Fruit fly (Drosophila melanogaster) whole organism, embryonic: ENCODE data around the gene APC4.

Experiments used
- Bgb ChIP-seq: fragments of 200-800 bp; sonication (Bioruptor generic); IDR thresholded peaks from 2 replicates; pipeline ENCODE4 v1.3.6; 2022; ENCODE audit warnings: missing biosample characterization, missing genetic modification characterization; ENCODE audit not compliant: partially characterized antibody
- CG10267 ChIP-seq: fragments of 200-800 bp; sonication (Bioruptor generic); optimal IDR thresholded peaks from 2 replicates; lab custom pipeline; 2018; ENCODE audit warnings: missing biosample characterization, mild to moderate bottlenecking, missing genetic modification characterization, moderate library complexity
- CG12769 ChIP-seq: fragments of 200-800 bp; sonication (Bioruptor generic); optimal IDR thresholded peaks from 2 replicates; lab custom pipeline; 2019; ENCODE audit warnings: missing biosample characterization, mild to moderate bottlenecking, missing genetic modification characterization, moderate library complexity
- CG15011 ChIP-seq: fragments of 200-800 bp; sonication (Bioruptor generic); optimal IDR thresholded peaks from 3 replicates; lab custom pipeline; 2018; ENCODE audit warnings: missing biosample characterization, mild to moderate bottlenecking, missing genetic modification characterization
- CG15479 ChIP-seq: fragments of 200-800 bp; sonication (Bioruptor generic); optimal IDR thresholded peaks from 3 replicates; lab custom pipeline; 2019; ENCODE audit warnings: missing biosample characterization, mild to moderate bottlenecking, missing genetic modification characterization, moderate library complexity
- CG17912 ChIP-seq: fragments of 200-800 bp; sonication (Bioruptor generic); optimal IDR thresholded peaks from 2 replicates; lab custom pipeline; 2018; ENCODE audit warnings: missing biosample characterization, mild to moderate bottlenecking, missing genetic modification characterization
- CG18011 ChIP-seq: fragments of 200-800 bp; sonication (Bioruptor generic); optimal IDR thresholded peaks from 2 replicates; lab custom pipeline; 2017; ENCODE audit warnings: missing biosample characterization, missing genetic modification characterization, mild to moderate bottlenecking, moderate library complexity, missing genotype
- CG18476 ChIP-seq: fragments of 200-800 bp; sonication (Bioruptor generic); optimal IDR thresholded peaks from 2 replicates; lab custom pipeline; 2016; ENCODE audit warnings: missing biosample characterization, mild to moderate bottlenecking, missing genetic modification characterization
- CG30431 ChIP-seq: fragments of 200-800 bp; sonication (Bioruptor generic); optimal IDR thresholded peaks from 2 replicates; lab custom pipeline; 2017; ENCODE audit warnings: missing biosample characterization, missing genetic modification characterization
- CG33557 ChIP-seq: fragments of 200-800 bp; sonication (Bioruptor generic); optimal IDR thresholded peaks from 2 replicates; lab custom pipeline; 2019; ENCODE audit warnings: missing biosample characterization, mild to moderate bottlenecking, missing genetic modification characterization, moderate library complexity
- CG34224 ChIP-seq: fragments of 200-800 bp; sonication (Bioruptor generic); IDR thresholded peaks from 3 replicates; pipeline ENCODE4 v1.3.6; 2022; ENCODE audit warnings: missing biosample characterization, missing genetic modification characterization; ENCODE audit not compliant: partially characterized antibody
- CG5953 ChIP-seq: fragments of 200-800 bp; sonication (Bioruptor generic); IDR thresholded peaks from 2 replicates; pipeline ENCODE4 v1.3.6; 2022; ENCODE audit warnings: missing biosample characterization, missing genetic modification characterization
- CG9609 ChIP-seq: fragments of 200-800 bp; sonication (Bioruptor generic); optimal IDR thresholded peaks from 3 replicates; lab custom pipeline; 2016; ENCODE audit warnings: missing biosample characterization, missing genetic modification characterization
- Doc3 ChIP-seq: fragments of 200-800 bp; sonication (Bioruptor generic); IDR thresholded peaks from 3 replicates; pipeline ENCODE4 v1.3.6; 2022; ENCODE audit warnings: missing biosample characterization, missing genetic modification characterization; ENCODE audit not compliant: partially characterized antibody
- Dp ChIP-seq: fragments of 200-800 bp; sonication (Bioruptor generic); optimal IDR thresholded peaks from 2 replicates; lab custom pipeline; 2018; ENCODE audit warnings: missing biosample characterization, mild to moderate bottlenecking, missing genetic modification characterization, moderate library complexity
- Fer3 ChIP-seq: fragments of 200-800 bp; sonication (Bioruptor generic); optimal IDR thresholded peaks from 2 replicates; lab custom pipeline; 2018; ENCODE audit warnings: missing biosample characterization, mild to moderate bottlenecking, missing genetic modification characterization, moderate library complexity
- HLHmδ ChIP-seq: fragments of 200-800 bp; sonication (Bioruptor generic); optimal IDR thresholded peaks from 2 replicates; lab custom pipeline; 2018; ENCODE audit warnings: missing biosample characterization, mild to moderate bottlenecking, missing genetic modification characterization, moderate library complexity
- HmgZ ChIP-seq: fragments of 200-800 bp; sonication (Bioruptor generic); optimal IDR thresholded peaks from 2 replicates; lab custom pipeline; 2018; ENCODE audit warnings: missing biosample characterization, mild to moderate bottlenecking, missing genetic modification characterization
- Lhr ChIP-seq: fragments of 200-800 bp; sonication (Bioruptor generic); optimal IDR thresholded peaks from 3 replicates; lab custom pipeline; 2017; ENCODE audit warnings: mild to moderate bottlenecking, missing biosample characterization, missing genetic modification reagents, missing genetic modification characterization
- Myb ChIP-seq: fragments of 200-800 bp; sonication (Bioruptor generic); optimal IDR thresholded peaks from 2 replicates; lab custom pipeline; 2016; ENCODE audit warnings: missing biosample characterization, missing genetic modification characterization
- NK7.1 ChIP-seq: fragments of 200-800 bp; sonication (Bioruptor generic); optimal IDR thresholded peaks from 3 replicates; lab custom pipeline; 2016; ENCODE audit warnings: missing biosample characterization, missing genetic modification characterization
- Oaz ChIP-seq: fragments of 200-800 bp; sonication (Bioruptor generic); IDR thresholded peaks from 2 replicates; pipeline ENCODE4 v1.3.6; 2022; ENCODE audit warnings: missing biosample characterization, missing genetic modification characterization
- ato ChIP-seq: fragments of 200-800 bp; sonication (Bioruptor generic); IDR thresholded peaks from 2 replicates; pipeline ENCODE4 v1.3.6; 2022; ENCODE audit warnings: missing biosample characterization, missing genetic modification characterization; ENCODE audit not compliant: partially characterized antibody
- btn ChIP-seq: fragments of 200-800 bp; sonication (Bioruptor generic); optimal IDR thresholded peaks from 2 replicates; lab custom pipeline; 2016; ENCODE audit warnings: missing biosample characterization, missing genetic modification characterization
- chn ChIP-seq: fragments of 200-800 bp; sonication (Bioruptor generic); optimal IDR thresholded peaks from 2 replicates; lab custom pipeline; 2016; ENCODE audit warnings: missing biosample characterization, missing genetic modification characterization
- crp ChIP-seq, 2 experiments: fragments of 200-800 bp; sonication (Bioruptor generic); optimal IDR thresholded peaks; 2 replicates in 1 of 2; 3 replicates in 1 of 2; lab custom pipeline; 2017; ENCODE audit warnings: missing biosample characterization in 2 of 2, missing genetic modification characterization in 2 of 2, mild to moderate bottlenecking in 1 of 2, moderate library complexity in 1 of 2
- dan ChIP-seq: fragments of 200-800 bp; sonication (Bioruptor generic); IDR thresholded peaks from 2 replicates; pipeline ENCODE4 v1.3.6; 2022; ENCODE audit warnings: missing biosample characterization, missing genetic modification characterization
- dpn ChIP-seq, 2 experiments: fragments of 200-800 bp; sonication (Bioruptor generic); optimal IDR thresholded peaks; 3 replicates each; lab custom pipeline; 2016; ENCODE audit warnings: missing biosample characterization in 2 of 2, missing genetic modification characterization in 2 of 2
- eyg ChIP-seq: fragments of 200-800 bp; sonication (Bioruptor generic); optimal IDR thresholded peaks from 3 replicates; lab custom pipeline; 2016; ENCODE audit warnings: missing biosample characterization, missing genetic modification characterization
- fd102C ChIP-seq: fragments of 200-800 bp; sonication (Bioruptor generic); optimal IDR thresholded peaks from 2 replicates; lab custom pipeline; 2018; ENCODE audit warnings: missing biosample characterization, mild to moderate bottlenecking, missing genetic modification characterization, moderate library complexity
- fru ChIP-seq: fragments of >200 bp; optimal IDR thresholded peaks from 2 replicates; lab custom pipeline; 2017
- grau ChIP-seq: fragments of 200-800 bp; optimal IDR thresholded peaks from 3 replicates; lab custom pipeline; 2019; ENCODE audit warnings: missing biosample characterization, mild to moderate bottlenecking, missing genetic modification characterization, moderate library complexity
- gt ChIP-seq: fragments of 200-800 bp; sonication (Bioruptor generic); IDR thresholded peaks from 2 replicates; pipeline ENCODE4 v1.3.6; 2022; ENCODE audit warnings: missing biosample characterization, missing genetic modification characterization
- ham ChIP-seq: fragments of 200-800 bp; sonication (Bioruptor generic); IDR thresholded peaks from 2 replicates; pipeline ENCODE4 v1.3.6; 2022; ENCODE audit warnings: missing biosample characterization, missing genetic modification characterization
- jing ChIP-seq: fragments of 200-800 bp; sonication (Bioruptor generic); optimal IDR thresholded peaks from 2 replicates; lab custom pipeline; 2018; ENCODE audit warnings: missing biosample characterization, mild to moderate bottlenecking, missing genetic modification characterization
- kah ChIP-seq: fragments of 200-800 bp; sonication (Bioruptor generic); optimal IDR thresholded peaks from 2 replicates; lab custom pipeline; 2018; ENCODE audit warnings: missing biosample characterization, mild to moderate bottlenecking, missing genetic modification characterization
- lab ChIP-seq: fragments of 200-800 bp; sonication (Bioruptor generic); optimal IDR thresholded peaks from 3 replicates; lab custom pipeline; 2017; ENCODE audit warnings: missing biosample characterization, missing genetic modification characterization, mild to moderate bottlenecking, moderate library complexity, missing genetic modification reagents
- mirr ChIP-seq: fragments of 200-800 bp; sonication (Bioruptor generic); optimal IDR thresholded peaks from 3 replicates; lab custom pipeline; 2018; ENCODE audit warnings: missing biosample characterization, mild to moderate bottlenecking, missing genetic modification characterization
- nmo ChIP-seq: fragments of 200-800 bp; sonication (Bioruptor generic); optimal IDR thresholded peaks from 2 replicates; lab custom pipeline; 2018; ENCODE audit warnings: missing biosample characterization, mild to moderate bottlenecking, missing genetic modification characterization, moderate library complexity
- pros ChIP-seq: fragments of 200-800 bp; sonication (Bioruptor generic); optimal IDR thresholded peaks from 3 replicates; lab custom pipeline; 2019; ENCODE audit warnings: missing biosample characterization, mild to moderate bottlenecking, missing genetic modification characterization, moderate library complexity
- run ChIP-seq: fragments of 200-800 bp; sonication (Bioruptor generic); optimal IDR thresholded peaks from 3 replicates; lab custom pipeline; 2018; ENCODE audit warnings: missing biosample characterization, mild to moderate bottlenecking, missing genetic modification characterization
- salm ChIP-seq: fragments of 200-800 bp; sonication (Bioruptor generic); optimal IDR thresholded peaks from 2 replicates; lab custom pipeline; 2018; ENCODE audit warnings: missing biosample characterization, mild to moderate bottlenecking, missing genetic modification characterization
- shn ChIP-seq: fragments of 200-800 bp; sonication (Bioruptor generic); optimal IDR thresholded peaks from 3 replicates; lab custom pipeline; 2016; ENCODE audit warnings: missing biosample characterization, missing genetic modification characterization
- sima ChIP-seq: fragments of 200-800 bp; sonication (Bioruptor generic); optimal IDR thresholded peaks from 2 replicates; lab custom pipeline; 2016; ENCODE audit warnings: missing biosample characterization, missing genetic modification characterization
- sug ChIP-seq: fragments of 200-800 bp; optimal IDR thresholded peaks from 2 replicates; lab custom pipeline; 2019; ENCODE audit warnings: missing biosample characterization, mild to moderate bottlenecking, missing genetic modification characterization, moderate library complexity
- tap ChIP-seq: fragments of 200-800 bp; optimal IDR thresholded peaks from 3 replicates; lab custom pipeline; 2019; ENCODE audit warnings: missing biosample characterization, mild to moderate bottlenecking, missing genetic modification characterization, moderate library complexity
- tgo ChIP-seq: fragments of 200-800 bp; sonication (Bioruptor generic); IDR thresholded peaks from 3 replicates; pipeline ENCODE4 v1.3.6; 2022; ENCODE audit warnings: missing biosample characterization, missing genetic modification characterization
- tx ChIP-seq: fragments of 200-800 bp; sonication (Bioruptor generic); optimal IDR thresholded peaks from 2 replicates; lab custom pipeline; 2016; ENCODE audit warnings: missing biosample characterization, missing genetic modification characterization
- zf30C ChIP-seq: fragments of 200-800 bp; sonication (Bioruptor generic); optimal IDR thresholded peaks from 3 replicates; lab custom pipeline; 2018; ENCODE audit warnings: missing biosample characterization, mild to moderate bottlenecking, missing genetic modification characterization

The APC4 gene

DNA sequence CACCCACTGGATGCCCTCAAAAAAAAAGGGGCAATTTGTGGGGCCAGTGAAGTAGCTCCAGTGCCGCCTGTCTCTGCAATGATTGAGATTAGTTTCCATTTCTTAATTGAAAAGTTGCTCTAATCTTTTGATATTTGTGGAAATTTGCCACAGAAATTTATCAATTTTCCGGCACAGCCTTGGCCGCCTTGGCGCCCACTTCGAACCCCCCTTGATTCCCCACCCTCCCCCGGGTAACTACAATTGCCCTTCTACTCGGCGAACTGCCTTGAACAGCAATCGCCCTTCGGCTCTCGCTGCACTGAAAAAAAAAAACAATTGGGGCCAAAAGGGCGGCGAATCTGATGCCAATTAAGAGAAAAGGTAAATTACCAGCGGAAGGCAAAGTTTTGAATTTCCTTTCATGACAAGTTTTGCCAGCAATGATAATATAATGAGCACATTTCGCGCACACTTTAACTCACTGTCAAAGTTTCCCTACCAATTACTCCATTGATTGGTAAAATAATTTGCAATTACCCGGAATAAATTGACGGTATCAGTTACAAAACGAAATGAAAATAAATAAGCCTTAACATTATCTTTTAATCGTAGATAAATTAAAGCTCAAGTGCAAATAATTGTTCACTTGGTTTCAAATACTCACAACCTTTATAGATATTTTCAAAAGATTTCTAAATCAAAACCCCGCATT, 37.1 kb downstream of the APC4 start (continued):
- TF ChIP-seq fd102C (GFP tag; lab: Kevin White, UChicago) (no peak), pros (GFP tag; lab: Kevin White, UChicago) (no peak), HLHmδ (GFP tag; lab: Kevin White, UChicago) (no peak), CG5953 (GFP tag; lab: Robert Waterston, UW) (no peak), CG15011 (GFP tag; lab: Kevin White, UChicago) (no peak), dan (GFP tag; lab: Robert Waterston, UW) (no peak), CG18476 (no peak), CG17912 (no peak), Fer3 (no peak), NK7.1 (GFP tag; lab: Kevin White, UChicago) (no peak), run (tag; lab: Kevin White, UChicago) (no peak), zf30C (GFP tag; lab: Kevin White, UChicago) (peak; percentile 11), crp (GFP tag; optimal IDR thresholded peaks at IDR 0.05; lab: Kevin White, UChicago) (no peak), fru (lab: Kevin White, UChicago) (no peak), CG18011 (GFP tag; lab: Kevin White, UChicago) (no peak), Oaz (GFP tag; lab: Robert Waterston, UW) (no peak), Doc3 (no peak), Myb (peak; percentile 6), salm (tag; lab: Kevin White, UChicago) (no peak), grau (tag; lab: Kevin White, UChicago) (peak; percentile 29), ato (GFP tag; lab: Robert Waterston, UW) (no peak), CG15479 (GFP tag; lab: Kevin White, UChicago) (no peak), nmo (GFP tag; lab: Kevin White, UChicago) (peak; percentile 53), CG9609 (GFP tag; lab: Kevin White, UChicago) (no peak), lab (peak; percentile 43), CG30431 (GFP tag; lab: Kevin White, UChicago) (no peak), chn (GFP tag; lab: Kevin White, UChicago) (no peak), kah (no peak), tap (no peak), eyg (GFP tag; lab: Kevin White, UChicago) (no peak), Bgb (no peak), Lhr (GFP tag; lab: Kevin White, UChicago) (no peak), HmgZ (tag; lab: Kevin White, UChicago) (no peak), CG10267 (tag; lab: Kevin White, UChicago) (peak; percentile 8), mirr (GFP tag; lab: Kevin White, UChicago) (no peak), jing (GFP tag; lab: Kevin White, UChicago) (no peak), ham (GFP tag; lab: Robert Waterston, UW) (no peak), dpn (GFP tag; optimal IDR thresholded peaks at IDR 0.05; lab: Kevin White, UChicago) (no peak), gt (GFP tag; lab: Robert Waterston, UW) (no peak), CG12769 (tag; lab: Kevin White, UChicago) (no peak), shn (GFP tag; lab: Kevin White, UChicago) (no peak), tgo (GFP tag; lab: Robert Waterston, UW) (no peak), sima (GFP tag; lab: Kevin White, UChicago) (no peak), btn (GFP tag; lab: Kevin White, UChicago) (no peak), tx (no peak), CG34224 (GFP tag; lab: Robert Waterston, UW) (no peak), CG33557 (no peak), sug (tag; lab: Kevin White, UChicago) (no peak), Dp (GFP tag; lab: Kevin White, UChicago) (no peak)
